Worm (Caenorhabditis elegans): ENCODE measurements around the gene clec-130.

Gene clec-130

ce11 chrII:3567066-3567465 is 6.3 kb upstream of the clec-130 start:
- no peak for TF ChIP-seq elt-1 (tag; optimal IDR thresholded peaks at IDR 0.05)
- no peak for TF ChIP-seq F13H6.1 (tag; optimal IDR thresholded peaks at IDR 0.05)
- no peak for TF ChIP-seq unc-55 (GFP tag; optimal IDR thresholded peaks at IDR 0.05)
- no peak for TF ChIP-seq elt-3 (tag; optimal IDR thresholded peaks at IDR 0.05)

ce11 chrII:3567576-3567975 is 5.8 kb upstream of the clec-130 start:
- TF ChIP-seq gmeb-1 (tag; optimal IDR thresholded peaks at IDR 0.05), result peak; percentile 39
- TF ChIP-seq sma-3 (GFP tag; optimal IDR thresholded peaks at IDR 0.05), result peak; percentile 22

ce11 chrII:3569118-3569517 is 4.2 kb upstream of the clec-130 start, which contains the start of gene clec-127:
Gene clec-127 (minus strand): TSS chrII:3569218.
- TF ChIP-seq R02D3.7 (tag; optimal IDR thresholded peaks at IDR 0.05), result no peak
- no peak for TF ChIP-seq ceh-16 (tag; optimal IDR thresholded peaks at IDR 0.05)
- TF ChIP-seq snpc-4 (tag; optimal IDR thresholded peaks at IDR 0.05), result no peak
- TF ChIP-seq sma-9 (GFP tag; optimal IDR thresholded peaks at IDR 0.05), result no peak
- TF ChIP-seq sma-9 (tag; optimal IDR thresholded peaks at IDR 0.05), result no peak
- no peak for TF ChIP-seq nhr-23 (tag; optimal IDR thresholded peaks at IDR 0.05)
- no peak for TF ChIP-seq nhr-12 (tag; optimal IDR thresholded peaks at IDR 0.05)
- no peak for TF ChIP-seq nhr-10 (tag; optimal IDR thresholded peaks at IDR 0.05)
- no peak for TF ChIP-seq C34F6.9 (tag; optimal IDR thresholded peaks at IDR 0.05)
- TF ChIP-seq ceh-82 (tag; optimal IDR thresholded peaks at IDR 0.05), result no peak
- TF ChIP-seq crh-2 (tag; optimal IDR thresholded peaks at IDR 0.05), result no peak
- no peak for TF ChIP-seq zag-1 (tag; optimal IDR thresholded peaks at IDR 0.05)
- no peak for TF ChIP-seq F13H6.1 (tag; optimal IDR thresholded peaks at IDR 0.05)
- TF ChIP-seq lin-11 (tag; optimal IDR thresholded peaks at IDR 0.05), result no peak
- no peak for TF ChIP-seq nhr-21 (tag; optimal IDR thresholded peaks at IDR 0.05)

DNA sequence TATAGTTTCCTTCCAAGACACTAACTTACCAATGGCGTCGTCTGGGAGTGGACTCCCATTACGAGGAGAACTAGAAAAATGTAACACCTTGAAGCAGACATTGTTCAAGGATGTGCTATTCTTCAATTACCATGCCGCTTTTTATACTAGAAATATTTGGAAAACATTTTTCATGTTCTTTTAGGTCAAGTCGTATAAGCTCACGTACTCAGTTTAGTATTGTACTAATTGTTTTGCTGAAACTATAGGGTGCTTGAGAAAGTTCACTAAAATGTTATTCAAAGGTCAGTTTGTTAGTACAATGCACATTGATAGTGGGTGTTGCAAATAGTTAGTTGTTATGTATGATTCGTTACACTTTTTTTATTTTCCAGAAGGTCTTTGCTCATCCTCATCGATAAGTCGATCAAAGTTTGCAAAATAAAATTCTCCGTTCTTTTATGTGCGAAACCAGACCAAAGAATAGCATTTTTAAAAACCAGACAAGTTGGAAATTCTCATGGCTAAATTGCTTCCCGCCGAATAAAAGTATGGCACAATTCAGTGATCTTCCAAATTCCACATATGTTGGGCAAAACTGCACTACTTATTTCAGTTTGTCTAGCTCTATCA is 2.3 kb upstream of the clec-130 start, which contains the start of the genes clec-128 and clec-129:
Gene clec-128 (minus strand): TSS at position 101 of the 612 bp plus-strand sequence.
Gene clec-129 (plus strand): TSS at position 562 of the 612 bp plus-strand sequence.
- TF ChIP-seq mdl-1 (tag; optimal IDR thresholded peaks at IDR 0.05) (no peak), zag-1 (tag; optimal IDR thresholded peaks at IDR 0.05) (no peak), dmd-4 (tag; optimal IDR thresholded peaks at IDR 0.05) (no peak), ZK546.5 (tag; optimal IDR thresholded peaks at IDR 0.05) (no peak), egl-27 (tag; optimal IDR thresholded peaks at IDR 0.05) (no peak)

- TF ChIP-seq unc-39 (tag; optimal IDR thresholded peaks at IDR 0.05) (no peak), F13H6.1 (tag; optimal IDR thresholded peaks at IDR 0.05) (no peak), ceh-82 (tag; optimal IDR thresholded peaks at IDR 0.05) (no peak), mdl-1 (tag; optimal IDR thresholded peaks at IDR 0.05) (no peak), unc-55 (GFP tag; optimal IDR thresholded peaks at IDR 0.05) (no peak), ztf-4 (tag; optimal IDR thresholded peaks at IDR 0.05) (no peak), nhr-237 (tag; optimal IDR thresholded peaks at IDR 0.05) (no peak), ztf-11 (tag; optimal IDR thresholded peaks at IDR 0.05) (no peak), ztf-1 (GFP tag; conservative IDR thresholded peaks at IDR 0.05) (no peak), elt-1 (tag; optimal IDR thresholded peaks at IDR 0.05) (no peak), zag-1 (tag; optimal IDR thresholded peaks at IDR 0.05) (no peak)
Measured at ce11 chrII:3576742-3577141, 3.4 kb downstream of the clec-130 start, which contains the start of gene clec-132. Gene clec-132 (plus strand): TSS chrII:3577042.

- no peak for TF ChIP-seq blmp-1 (tag; optimal IDR thresholded peaks at IDR 0.05; ENCODE audit: insufficient read depth)
Measured at ce11 chrII:3578121-3578520, 4.8 kb downstream of the clec-130 start, which contains the start of gene clec-133. Gene clec-133 (plus strand): TSS chrII:3578421.

DNA sequence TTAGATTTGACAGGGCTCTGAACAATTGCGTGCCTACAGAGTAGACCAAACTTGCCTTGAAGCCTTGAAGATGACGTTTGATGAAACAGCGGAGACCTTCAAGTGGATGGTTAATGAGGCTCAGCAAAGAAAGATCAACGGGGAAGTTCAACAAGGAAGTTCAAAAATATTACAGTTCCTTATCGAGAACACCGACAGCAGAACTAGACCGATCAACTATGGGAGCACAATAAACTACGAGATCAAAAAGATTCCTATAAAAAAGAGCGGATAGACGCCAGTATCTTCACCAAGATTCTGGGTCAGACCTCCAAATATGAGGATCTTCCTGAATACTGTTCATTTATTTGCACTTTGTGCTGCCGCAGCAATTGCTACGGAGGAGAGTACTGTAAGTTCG is 6.4 kb downstream of the clec-130 start, which contains the start of gene clec-134:
Gene clec-134 (plus strand): TSS at position 301 of the 400 bp plus-strand sequence.
- no peak for TF ChIP-seq nhr-6 (tag; optimal IDR thresholded peaks at IDR 0.05)
- TF ChIP-seq R02D3.7 (tag; optimal IDR thresholded peaks at IDR 0.05), result no peak
- TF ChIP-seq ztf-4 (tag; optimal IDR thresholded peaks at IDR 0.05), result no peak
- TF ChIP-seq ZK546.5 (tag; optimal IDR thresholded peaks at IDR 0.05), result no peak
- no peak for TF ChIP-seq ztf-11 (tag; optimal IDR thresholded peaks at IDR 0.05)
- TF ChIP-seq F13H6.1 (tag; optimal IDR thresholded peaks at IDR 0.05), result no peak
- no peak for TF ChIP-seq lin-11 (tag; optimal IDR thresholded peaks at IDR 0.05)
- TF ChIP-seq mab-5 (tag; optimal IDR thresholded peaks at IDR 0.05), result no peak
- no peak for TF ChIP-seq nhr-237 (tag; optimal IDR thresholded peaks at IDR 0.05)
- TF ChIP-seq unc-39 (tag; optimal IDR thresholded peaks at IDR 0.05), result no peak
- no peak for TF ChIP-seq unc-55 (GFP tag; optimal IDR thresholded peaks at IDR 0.05)
- TF ChIP-seq dmd-4 (tag; optimal IDR thresholded peaks at IDR 0.05), result no peak
- TF ChIP-seq gmeb-1 (tag; optimal IDR thresholded peaks at IDR 0.05), result no peak
- no peak for TF ChIP-seq nhr-23 (tag; optimal IDR thresholded peaks at IDR 0.05)
- no peak for TF ChIP-seq nhr-77 (tag; optimal IDR thresholded peaks at IDR 0.05)
- TF ChIP-seq ceh-82 (tag; optimal IDR thresholded peaks at IDR 0.05), result no peak
- no peak for TF ChIP-seq nhr-25 (tag; optimal IDR thresholded peaks at IDR 0.05)
- no peak for TF ChIP-seq nhr-11 (tag; optimal IDR thresholded peaks at IDR 0.05)
- TF ChIP-seq lsy-2 (tag; optimal IDR thresholded peaks at IDR 0.05), result no peak
- TF ChIP-seq C34F6.9 (tag; optimal IDR thresholded peaks at IDR 0.05), result no peak
